Fruit fly (Drosophila melanogaster) whole organism, pupa: ENCODE results near the gene bond.

Experiments
- CG10348 ChIP-seq: fragments of 200-800 bp; sonication (Bioruptor generic); IDR thresholded peaks from 2 replicates; pipeline ENCODE4 v1.3.6; 2022; ENCODE audit warnings: missing biosample characterization, missing genetic modification characterization
- CG15710 ChIP-seq: fragments of 200-800 bp; sonication (Bioruptor generic); optimal IDR thresholded peaks from 2 replicates; lab custom pipeline; 2018; ENCODE audit warnings: missing biosample characterization, mild to moderate bottlenecking, missing genetic modification characterization, moderate library complexity
- CG17806 ChIP-seq: fragments of 200-800 bp; sonication (Bioruptor generic); optimal IDR thresholded peaks from 2 replicates; lab custom pipeline; 2018; ENCODE audit warnings: missing biosample characterization, mild to moderate bottlenecking, missing genetic modification characterization, moderate library complexity
- CG32121 ChIP-seq: fragments of 200-800 bp; sonication (Bioruptor generic); IDR thresholded peaks from 2 replicates; pipeline ENCODE4 v1.3.6; 2022; ENCODE audit warnings: missing biosample characterization, missing genetic modification characterization
- CG34367 ChIP-seq: fragments of 200-800 bp; sonication (Bioruptor generic); optimal IDR thresholded peaks from 2 replicates; lab custom pipeline; 2018; ENCODE audit warnings: missing biosample characterization, mild to moderate bottlenecking, missing genetic modification characterization
- CG8301 ChIP-seq: fragments of 200-800 bp; sonication (Bioruptor generic); optimal IDR thresholded peaks from 2 replicates; lab custom pipeline; 2018; ENCODE audit warnings: missing biosample characterization, mild to moderate bottlenecking, missing genetic modification characterization
- CG9948 ChIP-seq: fragments of 200-800 bp; sonication (Bioruptor generic); optimal IDR thresholded peaks from 2 replicates; lab custom pipeline; 2018; ENCODE audit warnings: missing biosample characterization, mild to moderate bottlenecking, missing genetic modification characterization, moderate library complexity
- D1 ChIP-seq: fragments of 200-800 bp; sonication (Bioruptor generic); optimal IDR thresholded peaks from 2 replicates; lab custom pipeline; 2018; ENCODE audit warnings: missing biosample characterization, mild to moderate bottlenecking, missing genetic modification characterization, moderate library complexity
- EcR ChIP-seq: fragments of 200-800 bp; sonication (Bioruptor generic); optimal IDR thresholded peaks from 3 replicates; lab custom pipeline; 2019; ENCODE audit warnings: missing biosample characterization, missing genetic modification characterization, mild to moderate bottlenecking, moderate library complexity, missing genetic modification reagents
- rn ChIP-seq: fragments of 200-800 bp; sonication (Bioruptor generic); IDR thresholded peaks from 2 replicates; pipeline ENCODE4 v1.3.6; 2022; ENCODE audit warnings: missing biosample characterization, missing genetic modification characterization

- TF ChIP-seq EcR (GFP tag; lab: Kevin White, UChicago) (no peak), CG17806 (tag; lab: Kevin White, UChicago) (no peak), D1 (tag; lab: Kevin White, UChicago) (no peak), CG8301 (tag; lab: Kevin White, UChicago) (no peak), CG34367 (tag; lab: Kevin White, UChicago) (no peak), CG10348 (GFP tag; lab: Robert Waterston, UW) (no peak), CG32121 (GFP tag; lab: Robert Waterston, UW) (no peak), rn (GFP tag; lab: Robert Waterston, UW) (no peak), CG9948 (no peak), CG15710 (tag; lab: Kevin White, UChicago) (no peak)
Measured at dm6 chr3R:22546017-22546416, 4.5 kb upstream of the bond start.
